Fruit fly (Drosophila melanogaster) whole organism, embryonic: Measurements from ENCODE around the gene Crtc.

Experiments used
- CG1233 ChIP-seq: fragments of 200-800 bp; sonication (Bioruptor generic); optimal IDR thresholded peaks from 4 replicates; lab custom pipeline; 2018; ENCODE audit warnings: missing biosample characterization, mild to moderate bottlenecking, missing genetic modification characterization
- CG13287 ChIP-seq: fragments of 200-800 bp; sonication (Bioruptor generic); IDR thresholded peaks from 2 replicates; pipeline ENCODE4 v1.3.6; 2022; ENCODE audit warnings: missing biosample characterization, missing genetic modification characterization; ENCODE audit not compliant: partially characterized antibody
- CG17328 ChIP-seq: fragments of 200-800 bp; sonication (Bioruptor generic); IDR thresholded peaks from 2 replicates; pipeline ENCODE4 v1.3.6; 2022; ENCODE audit warnings: missing biosample characterization, missing genetic modification characterization
- CG3995 ChIP-seq: fragments of 200-800 bp; sonication (Bioruptor generic); optimal IDR thresholded peaks from 3 replicates; lab custom pipeline; 2016; ENCODE audit warnings: missing biosample characterization, missing genetic modification characterization
- CG7271 ChIP-seq: fragments of 200-800 bp; sonication (Bioruptor generic); optimal IDR thresholded peaks from 2 replicates; lab custom pipeline; 2018; ENCODE audit warnings: missing biosample characterization, mild to moderate bottlenecking, missing genetic modification characterization, moderate library complexity
- bbx ChIP-seq: fragments of 200-800 bp; sonication (Bioruptor generic); IDR thresholded peaks from 2 replicates; pipeline ENCODE4 v1.3.6; 2022; ENCODE audit warnings: missing biosample characterization, missing genetic modification characterization; ENCODE audit not compliant: partially characterized antibody
- gce ChIP-seq: fragments of 200-800 bp; sonication (Bioruptor generic); IDR thresholded peaks from 3 replicates; pipeline ENCODE4 v1.3.6; 2022; ENCODE audit warnings: missing biosample characterization, missing genetic modification characterization
- ham ChIP-seq: fragments of 200-800 bp; sonication (Bioruptor generic); IDR thresholded peaks from 2 replicates; pipeline ENCODE4 v1.3.6; 2022; ENCODE audit warnings: missing biosample characterization, missing genetic modification characterization
- mirr ChIP-seq: fragments of 200-800 bp; sonication (Bioruptor generic); optimal IDR thresholded peaks from 3 replicates; lab custom pipeline; 2018; ENCODE audit warnings: missing biosample characterization, mild to moderate bottlenecking, missing genetic modification characterization
- org-1 ChIP-seq: fragments of 200-800 bp; sonication (Bioruptor generic); optimal IDR thresholded peaks from 2 replicates; lab custom pipeline; 2017; ENCODE audit warnings: missing biosample characterization, missing genetic modification characterization
- otp ChIP-seq: fragments of 200-800 bp; sonication (Bioruptor generic); IDR thresholded peaks from 3 replicates; pipeline ENCODE4, ENCODE4 v1.3.6; 2022; ENCODE audit warnings: missing biosample characterization, missing genetic modification characterization
- sc ChIP-seq, 3 experiments: fragments of >200 bp in 2 of 3; fragments of 200-800 bp in 1 of 3; sonication (Bioruptor generic) in 1 of 3; optimal IDR thresholded peaks; 2 replicates in 2 of 3; 3 replicates in 1 of 3; lab custom pipeline; 2017; ENCODE audit warnings: mild to moderate bottlenecking in 1 of 3, missing biosample characterization in 1 of 3, missing genetic modification characterization in 1 of 3, missing genetic modification reagents in 1 of 3
- yki ChIP-seq: fragments of >200 bp; optimal IDR thresholded peaks from 3 replicates; lab custom pipeline; 2018

- no peak for TF ChIP-seq CG13287 (GFP tag; lab: Robert Waterston, UW)
- TF ChIP-seq CG3995 (GFP tag; lab: Kevin White, UChicago), result no peak
- no peak for TF ChIP-seq yki (lab: Kevin White, UChicago)
- no peak for TF ChIP-seq CG17328 (GFP tag; lab: Robert Waterston, UW)
- TF ChIP-seq sc (optimal IDR thresholded peaks at IDR 0.05; lab: Kevin White, UChicago), result no peak
- TF ChIP-seq sc (GFP tag; optimal IDR thresholded peaks at IDR 0.05; lab: Kevin White, UChicago), result no peak
- no peak for TF ChIP-seq CG7271
- no peak for TF ChIP-seq mirr (GFP tag; lab: Kevin White, UChicago)
- TF ChIP-seq bbx (GFP tag; lab: Robert Waterston, UW), result no peak
- no peak for TF ChIP-seq otp
- TF ChIP-seq CG1233, result no peak
- no peak for TF ChIP-seq org-1 (GFP tag; lab: Kevin White, UChicago)
- no peak for TF ChIP-seq gce (GFP tag; lab: Robert Waterston, UW)
- TF ChIP-seq ham (GFP tag; lab: Robert Waterston, UW), result no peak
Observed at dm6 chr3L:17638649-17639048, 30.4 kb downstream of the Crtc start.
